Worm (Caenorhabditis elegans) whole organism, midembryonic: Measurements from ENCODE around the gene rhi-1.

Experiments used
- flt-1 ChIP-seq: fragments of 200-800 bp; sonication (Bioruptor generic); IDR thresholded peaks from 2 replicates; pipeline ENCODE4 v1.3.6; 2022; ENCODE audit warnings: missing genetic modification characterization, missing compliant biosample characterization
- klf-2 ChIP-seq: fragments of 200-800 bp; sonication (Bioruptor generic); conservative IDR thresholded peaks from 2 replicates; pipeline ENCODE4 v1.3.6; 2022; ENCODE audit warnings: missing genetic modification reagents, missing genetic modification characterization, missing compliant biosample characterization
- med-1 ChIP-seq: sonication (generic microtip); optimal IDR thresholded peaks from 2 replicates; lab custom pipeline; 2017; ENCODE audit warnings: missing genetic modification characterization, mild to moderate bottlenecking, missing compliant biosample characterization, antibody characterized with exemption, missing genetic modification reagents; ENCODE audit not compliant: insufficient read depth
- ref-1 ChIP-seq: fragments of 200-800 bp; sonication (Bioruptor generic); conservative IDR thresholded peaks from 2 replicates; pipeline ENCODE4 v1.3.6; 2022; ENCODE audit warnings: missing genetic modification reagents, missing genetic modification characterization, missing compliant biosample characterization
- tab-1 ChIP-seq: fragments of 200-800 bp; sonication (Bioruptor generic); IDR thresholded peaks from 2 replicates; pipeline ENCODE4 v1.3.6; 2022; ENCODE audit warnings: missing genetic modification characterization, missing compliant biosample characterization
- ztf-23 ChIP-seq: fragments of 200-800 bp; sonication (Bioruptor generic); IDR thresholded peaks from 2 replicates; pipeline ENCODE4 v1.3.6; 2022; ENCODE audit warnings: missing genetic modification reagents, missing genetic modification characterization, missing compliant biosample characterization

ce11 chrX:4523887-4524350, 15.6 kb downstream of the rhi-1 start, which contains the start of gene pdi-2:
- TF ChIP-seq ref-1 (GFP tag; lab: Robert Waterston, UW): no peak
- TF ChIP-seq med-1 (GFP tag; lab: Kevin White, UChicago): no peak
- peak; percentile 88 for TF ChIP-seq flt-1 (GFP tag; lab: Robert Waterston, UW)
- TF ChIP-seq klf-2 (GFP tag; lab: Robert Waterston, UW): peak; percentile 71
- TF ChIP-seq ztf-23 (GFP tag; lab: Robert Waterston, UW): peak; percentile 76
- peak; percentile 65; the same call in 1 of the 2 replicates for TF ChIP-seq tab-1 (GFP tag; lab: Robert Waterston, UW)
